Worm (Caenorhabditis elegans) whole organism, L2 larva: Measurements from ENCODE around the gene K10D2.8.

Experiments used
- F13H6.1 ChIP-seq: sonication (generic microtip); optimal IDR thresholded peaks from 2 replicates; lab custom pipeline; 2016; ENCODE audit warnings: missing genetic modification characterization, missing compliant biosample characterization
- R02D3.7 ChIP-seq: fragments of 150-350 bp; optimal IDR thresholded peaks from 2 replicates; lab custom pipeline; 2014; ENCODE audit warnings: missing biosample characterization, missing genetic modification characterization
- ZK546.5 ChIP-seq: sonication (generic microtip); optimal IDR thresholded peaks from 2 replicates; lab custom pipeline; 2017; ENCODE audit warnings: missing biosample characterization, missing genetic modification characterization
- alr-1 ChIP-seq: fragments of 150-350 bp; optimal IDR thresholded peaks from 2 replicates; lab custom pipeline; 2014; ENCODE audit warnings: missing biosample characterization, missing genetic modification characterization
- aly-2 ChIP-seq: fragments of 150-350 bp; optimal IDR thresholded peaks from 2 replicates; lab custom pipeline; 2014; ENCODE audit warnings: missing biosample characterization, missing genetic modification characterization
- blmp-1 ChIP-seq: sonication (generic microtip); optimal IDR thresholded peaks from 2 replicates; lab custom pipeline; 2017; ENCODE audit warnings: missing genetic modification characterization, mild to moderate bottlenecking, missing compliant biosample characterization, antibody characterized with exemption, moderate library complexity; ENCODE audit not compliant: insufficient read depth
- ceh-16 ChIP-seq: fragments of 150-350 bp; optimal IDR thresholded peaks from 2 replicates; lab custom pipeline; 2014; ENCODE audit warnings: missing biosample characterization, missing genetic modification characterization
- crh-2 ChIP-seq: sonication (generic microtip); optimal IDR thresholded peaks from 2 replicates; lab custom pipeline; 2017; ENCODE audit warnings: missing biosample characterization, missing genetic modification characterization
- dmd-4 ChIP-seq: sonication (generic microtip); optimal IDR thresholded peaks from 2 replicates; lab custom pipeline; 2017; ENCODE audit warnings: missing biosample characterization, missing genetic modification characterization
- elt-3 ChIP-seq: sonication (generic microtip); optimal IDR thresholded peaks from 2 replicates; lab custom pipeline; 2017; ENCODE audit warnings: missing biosample characterization, missing genetic modification characterization
- fos-1 ChIP-seq: fragments of 150-350 bp; optimal IDR thresholded peaks from 2 replicates; lab custom pipeline; 2014; ENCODE audit warnings: missing biosample characterization, missing genetic modification characterization
- lin-13 ChIP-seq: fragments of 150-350 bp; optimal IDR thresholded peaks from 2 replicates; lab custom pipeline; 2014; ENCODE audit warnings: missing biosample characterization, missing genetic modification reagents, missing genetic modification characterization
- lin-39 ChIP-seq: fragments of 150-350 bp; optimal IDR thresholded peaks from 2 replicates; lab custom pipeline; 2014; ENCODE audit warnings: missing biosample characterization, missing genetic modification reagents, missing genetic modification characterization
- lsy-2 ChIP-seq, 2 experiments: fragments of 150-350 bp in 1 of 2; sonication (generic microtip) in 1 of 2; optimal IDR thresholded peaks; 2 replicates each; lab custom pipeline; 2014 to 2017; ENCODE audit warnings: missing biosample characterization in 2 of 2, missing genetic modification characterization in 2 of 2
- mab-5 ChIP-seq: fragments of 150-350 bp; optimal IDR thresholded peaks from 2 replicates; lab custom pipeline; 2014; ENCODE audit warnings: missing biosample characterization, missing genetic modification characterization
- nhr-11 ChIP-seq: fragments of 150-350 bp; optimal IDR thresholded peaks from 2 replicates; lab custom pipeline; 2014; ENCODE audit warnings: missing biosample characterization, missing genetic modification characterization
- nhr-12 ChIP-seq: fragments of 150-350 bp; optimal IDR thresholded peaks from 2 replicates; lab custom pipeline; 2014; ENCODE audit warnings: missing biosample characterization, missing genetic modification characterization
- nhr-129 ChIP-seq: fragments of 150-350 bp; optimal IDR thresholded peaks from 2 replicates; lab custom pipeline; 2014; ENCODE audit warnings: missing biosample characterization, missing genetic modification characterization
- nhr-21 ChIP-seq: fragments of 150-350 bp; optimal IDR thresholded peaks from 2 replicates; lab custom pipeline; 2014; ENCODE audit warnings: missing biosample characterization, missing genetic modification characterization
- nhr-23 ChIP-seq: fragments of 150-350 bp; optimal IDR thresholded peaks from 2 replicates; lab custom pipeline; 2014; ENCODE audit warnings: missing biosample characterization, missing genetic modification reagents, missing genetic modification characterization
- nhr-237 ChIP-seq: fragments of 150-350 bp; optimal IDR thresholded peaks from 2 replicates; lab custom pipeline; 2014; ENCODE audit warnings: missing biosample characterization, missing genetic modification characterization
- nhr-77 ChIP-seq: fragments of 150-350 bp; optimal IDR thresholded peaks from 2 replicates; lab custom pipeline; 2014; ENCODE audit warnings: missing biosample characterization, missing genetic modification characterization
- peb-1 ChIP-seq: fragments of 150-350 bp; optimal IDR thresholded peaks from 2 replicates; lab custom pipeline; 2014; ENCODE audit warnings: missing biosample characterization, missing genetic modification characterization
- sem-4 ChIP-seq: fragments of 150-350 bp; optimal IDR thresholded peaks from 2 replicates; lab custom pipeline; 2014; ENCODE audit warnings: missing biosample characterization, missing genetic modification reagents, missing genetic modification characterization
- skn-1 ChIP-seq: sonication (generic microtip); optimal IDR thresholded peaks from 2 replicates; lab custom pipeline; 2017; ENCODE audit warnings: missing biosample characterization, missing genetic modification characterization
- sma-3 ChIP-seq: sonication (generic microtip); optimal IDR thresholded peaks from 2 replicates; lab custom pipeline; 2016; ENCODE audit warnings: missing genetic modification reagents, missing genetic modification characterization, missing compliant biosample characterization
- sma-9 ChIP-seq, 2 experiments: fragments of 150-350 bp in 1 of 2; sonication (generic microtip) in 1 of 2; optimal IDR thresholded peaks; 2 replicates each; lab custom pipeline; 2014 to 2016; ENCODE audit warnings: missing genetic modification characterization in 2 of 2, mild to moderate bottlenecking in 1 of 2, missing biosample characterization in 1 of 2, missing compliant biosample characterization in 1 of 2, missing genetic modification reagents in 1 of 2, moderate library complexity in 1 of 2
- snpc-4 ChIP-seq: fragments of 150-350 bp; optimal IDR thresholded peaks from 2 replicates; lab custom pipeline; 2014; ENCODE audit warnings: missing biosample characterization, missing genetic modification characterization
- unc-62 ChIP-seq: fragments of 150-350 bp; optimal IDR thresholded peaks from 2 replicates; lab custom pipeline; 2014; ENCODE audit warnings: missing biosample characterization, missing genetic modification reagents, missing genetic modification characterization
- ztf-1 ChIP-seq: fragments of 200-800 bp; sonication (Bioruptor generic); conservative IDR thresholded peaks from 2 replicates; pipeline ENCODE4 v1.3.6; 2022; ENCODE audit warnings: missing genetic modification characterization, missing compliant biosample characterization
- ztf-4 ChIP-seq: fragments of 150-350 bp; optimal IDR thresholded peaks from 2 replicates; lab custom pipeline; 2014; ENCODE audit warnings: missing biosample characterization, missing genetic modification characterization

Gene K10D2.8

DNA sequence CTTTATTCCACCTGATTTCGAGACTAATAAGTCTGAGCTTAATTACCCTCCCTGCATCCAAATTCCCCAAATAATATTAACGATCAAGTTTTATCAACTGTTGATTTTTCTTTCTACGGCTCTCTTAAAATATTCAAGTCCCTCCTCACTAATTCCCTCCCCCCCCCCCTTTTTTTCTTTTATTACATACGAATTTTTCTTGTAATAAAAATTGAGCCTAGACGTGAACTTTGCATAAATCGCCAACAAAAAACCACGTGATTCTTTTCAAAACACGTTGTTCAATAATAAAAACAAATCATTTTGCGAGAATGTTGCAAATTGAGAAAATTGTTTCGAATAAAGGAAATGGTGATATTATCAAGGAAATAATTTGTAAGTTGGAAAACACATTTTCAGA is at the start of gene K10D2.8:
Gene K10D2.8, plus strand, starts transcription at position 301 of the 400 bp plus-strand sequence.
- TF ChIP-seq nhr-12 (tag; lab: Kevin White, UChicago) (no peak), ceh-16 (tag; lab: Kevin White, UChicago) (no peak), nhr-237 (tag; lab: Kevin White, UChicago) (no peak), skn-1 (tag; lab: Kevin White, UChicago) (no peak), mab-5 (tag; lab: Kevin White, UChicago) (no peak)

DNA sequence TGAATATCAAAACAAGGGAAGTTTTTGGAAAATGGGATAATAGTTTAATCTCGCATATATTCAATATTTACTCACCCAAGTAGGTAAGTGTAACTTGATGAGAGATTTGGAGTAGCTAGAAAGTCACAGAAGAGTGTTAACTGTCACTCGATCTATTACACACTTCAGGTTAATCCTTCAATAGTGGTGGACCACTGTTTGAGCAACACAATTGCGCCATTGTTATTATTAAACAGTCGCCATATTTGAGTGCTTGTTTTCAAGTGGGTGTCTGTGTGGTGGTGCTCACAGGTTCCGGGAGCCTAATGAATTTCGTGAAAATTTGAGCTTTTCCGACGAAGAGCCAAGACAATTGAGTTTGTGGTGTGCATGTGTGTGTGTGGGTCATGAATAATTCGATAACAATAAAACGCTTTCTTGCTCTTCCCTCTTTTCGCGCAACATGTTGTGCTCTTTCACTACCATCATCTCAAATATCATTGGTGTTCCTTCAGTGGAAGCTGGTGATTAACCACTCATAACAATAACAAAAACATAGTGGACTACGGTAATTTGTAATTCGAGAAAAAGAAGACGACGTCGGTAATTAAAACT is 49.5 kb upstream of the K10D2.8 start:
- no peak for TF ChIP-seq fos-1
- TF ChIP-seq alr-1 (tag; lab: Kevin White, UChicago): no peak
- TF ChIP-seq lin-39: no peak
- no peak for TF ChIP-seq sem-4 (tag; lab: Kevin White, UChicago)
- no peak for TF ChIP-seq blmp-1 (tag; lab: Kevin White, UChicago)
- TF ChIP-seq nhr-11: no peak
- TF ChIP-seq snpc-4 (tag; lab: Kevin White, UChicago): no peak
- TF ChIP-seq sma-3 (GFP tag; lab: Kevin White, UChicago): no peak
- TF ChIP-seq nhr-237 (tag; lab: Kevin White, UChicago): no peak
- no peak for TF ChIP-seq ztf-1 (GFP tag; lab: Robert Waterston, UW)
- TF ChIP-seq ztf-4 (tag; lab: Kevin White, UChicago): no peak
- no peak for TF ChIP-seq nhr-21 (tag; lab: Kevin White, UChicago)

DNA sequence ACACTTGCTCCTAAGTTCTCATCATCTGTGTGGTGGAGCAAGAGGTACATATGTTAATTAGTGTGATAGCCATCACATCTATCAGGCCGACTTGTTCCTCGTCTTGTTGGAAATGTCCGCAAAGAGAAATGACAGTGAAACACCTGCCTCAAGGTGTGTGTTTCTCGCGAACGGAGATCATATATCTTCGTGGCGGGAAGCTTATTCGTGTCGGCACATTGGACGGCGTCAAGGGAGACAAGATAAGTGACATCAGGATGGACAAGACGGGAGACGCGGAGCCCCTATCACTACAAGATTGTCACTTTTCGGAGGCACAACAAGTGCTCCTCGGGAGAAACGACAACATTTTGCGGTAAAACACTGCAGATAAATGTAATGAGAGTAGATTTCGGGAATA is 48.8 kb upstream of the K10D2.8 start:
- TF ChIP-seq elt-3 (no peak), snpc-4 (tag; lab: Kevin White, UChicago) (no peak), nhr-77 (no peak), F13H6.1 (tag; lab: Kevin White, UChicago) (no peak), dmd-4 (tag; lab: Kevin White, UChicago) (no peak), sem-4 (tag; lab: Kevin White, UChicago) (no peak)
- TF ChIP-seq, all 48 proteins: peak for 0

DNA sequence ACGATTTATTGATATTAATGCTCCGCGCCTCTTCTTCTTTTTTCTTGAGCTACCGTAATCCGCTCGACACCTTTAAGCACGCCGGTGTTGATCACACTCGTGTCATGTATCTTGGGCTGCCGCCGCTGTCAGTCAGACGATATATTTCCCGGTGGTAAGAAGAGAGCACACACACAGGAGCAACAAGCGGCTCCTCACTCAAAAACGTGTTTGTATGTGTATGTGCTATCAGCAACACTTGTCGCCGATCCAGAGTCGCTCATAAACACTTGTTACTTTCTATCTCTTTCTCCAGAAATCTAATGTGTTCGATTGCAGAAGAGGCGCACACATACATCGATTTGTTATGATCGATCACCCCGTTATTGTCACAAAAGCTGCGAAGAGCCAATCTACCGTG is 48.0 kb upstream of the K10D2.8 start:
- TF ChIP-seq lsy-2 (tag; optimal IDR thresholded peaks at IDR 0.05; lab: Kevin White, UChicago) (peak in 1 of 2 experiments; percentile 67), ztf-4 (tag; lab: Kevin White, UChicago) (no peak), sma-9 (GFP tag; optimal IDR thresholded peaks at IDR 0.05; lab: Kevin White, UChicago) (peak; percentile 36), sma-9 (tag; optimal IDR thresholded peaks at IDR 0.05; lab: Kevin White, UChicago) (no peak), F13H6.1 (tag; lab: Kevin White, UChicago) (peak; percentile 56), aly-2 (tag; lab: Kevin White, UChicago) (no peak), ZK546.5 (tag; lab: Kevin White, UChicago) (no peak), sem-4 (tag; lab: Kevin White, UChicago) (no peak), crh-2 (tag; lab: Kevin White, UChicago) (no peak)

DNA sequence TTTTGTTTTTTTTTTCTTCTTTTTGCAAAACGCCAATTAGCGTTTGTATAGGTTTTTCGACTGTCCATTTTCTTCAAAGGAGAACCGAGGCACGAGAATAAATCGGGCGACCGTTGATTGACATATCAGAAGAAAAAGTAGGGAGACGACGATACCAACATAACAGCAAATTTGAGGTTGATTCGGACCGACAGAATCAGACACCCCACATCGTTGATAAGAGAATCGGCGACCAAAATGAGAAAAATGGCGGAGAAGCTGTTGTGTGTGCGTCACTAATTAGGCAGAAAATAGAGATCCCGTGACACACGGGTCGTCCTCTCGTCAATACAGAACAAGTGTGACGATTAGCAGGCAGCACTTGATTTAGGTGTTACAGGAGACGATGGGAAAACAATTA is 46.6 kb upstream of the K10D2.8 start:
- no peak for TF ChIP-seq fos-1
- no peak for TF ChIP-seq unc-62 (GFP tag; lab: Kevin White, UChicago)
- TF ChIP-seq ztf-1 (GFP tag; lab: Robert Waterston, UW): no peak
- peak; percentile 6 for TF ChIP-seq nhr-129 (tag; lab: Kevin White, UChicago)
- TF ChIP-seq blmp-1 (tag; lab: Kevin White, UChicago): no peak
- TF ChIP-seq sma-3 (GFP tag; lab: Kevin White, UChicago): peak; percentile 36
- no peak for TF ChIP-seq aly-2 (tag; lab: Kevin White, UChicago)
- TF ChIP-seq lin-39: no peak
- no peak for TF ChIP-seq R02D3.7 (tag; lab: Kevin White, UChicago)
- no peak for TF ChIP-seq ceh-16 (tag; lab: Kevin White, UChicago)
- TF ChIP-seq lin-13: no peak
- TF ChIP-seq skn-1 (tag; lab: Kevin White, UChicago): no peak
- TF ChIP-seq nhr-23 (tag; lab: Kevin White, UChicago): no peak
- no peak for TF ChIP-seq peb-1 (tag; lab: Kevin White, UChicago)
- TF ChIP-seq lsy-2 (tag; optimal IDR thresholded peaks at IDR 0.05; lab: Kevin White, UChicago): peak in 1 of 2 experiments; percentile 1
- TF ChIP-seq sma-9 (GFP tag; optimal IDR thresholded peaks at IDR 0.05; lab: Kevin White, UChicago): no peak
- no peak for TF ChIP-seq sma-9 (tag; optimal IDR thresholded peaks at IDR 0.05; lab: Kevin White, UChicago)
- TF ChIP-seq nhr-21 (tag; lab: Kevin White, UChicago): no peak
